Worm (Caenorhabditis elegans): ENCODE data around the gene ZK355.3.

DNA sequence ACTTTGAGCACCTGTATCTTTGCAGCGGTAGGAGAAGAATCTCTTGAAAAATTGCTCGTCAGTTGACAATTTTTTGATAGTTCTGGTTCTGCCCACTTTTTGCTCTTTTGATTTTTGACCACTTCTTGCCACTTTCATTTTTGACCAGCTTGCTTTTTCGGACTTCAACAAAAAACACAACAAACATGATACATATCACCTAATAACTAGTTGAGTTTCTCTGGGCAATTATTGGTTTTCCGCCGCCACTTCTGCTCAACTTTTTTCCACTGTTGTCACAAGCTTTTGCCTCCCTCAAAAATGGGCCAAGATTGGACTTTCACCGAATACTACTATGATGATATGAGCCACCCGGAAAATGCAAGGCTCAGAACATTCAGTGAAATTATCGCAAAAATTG, 30.9 kb upstream of the ZK355.3 start, which contains the start of gene srw-60:
- TF ChIP-seq pes-1 (GFP tag; IDR thresholded peaks at IDR 0.05) (no peak), ets-7 (tag; optimal IDR thresholded peaks at IDR 0.05) (no peak), B0310.2 (tag; optimal IDR thresholded peaks at IDR 0.05) (no peak), F13C5.2 (tag; optimal IDR thresholded peaks at IDR 0.05) (no peak), sea-1 (GFP tag; conservative IDR thresholded peaks at IDR 0.05) (no peak)

All from whole organism, early embryonic.